Fruit fly (Drosophila melanogaster) whole organism, embryonic: ENCODE measurements around the gene CG1999.
A peak's percentile ranks its signal among the peaks of the same experiment; 100 is the strongest.

Source experiments
- Antp ChIP-seq: fragments of 200-800 bp; sonication (Bioruptor generic); optimal IDR thresholded peaks from 3 replicates; lab custom pipeline; 2016; ENCODE audit warnings: missing biosample characterization, missing genetic modification characterization
- B-H2 ChIP-seq: fragments of 200-800 bp; sonication (Bioruptor generic); optimal IDR thresholded peaks from 2 replicates; lab custom pipeline; 2018; ENCODE audit warnings: missing biosample characterization, mild to moderate bottlenecking, missing genetic modification characterization
- BtbVII ChIP-seq: fragments of 200-800 bp; sonication (Bioruptor generic); optimal IDR thresholded peaks from 3 replicates; lab custom pipeline; 2017; ENCODE audit warnings: missing biosample characterization, mild to moderate bottlenecking, missing genetic modification characterization
- C15 ChIP-seq: fragments of 200-800 bp; sonication (Bioruptor generic); IDR thresholded peaks from 3 replicates; pipeline ENCODE4 v1.3.6; 2022; ENCODE audit warnings: missing biosample characterization, missing genetic modification characterization
- CG11085 ChIP-seq: fragments of 200-800 bp; sonication (Bioruptor generic); IDR thresholded peaks from 2 replicates; pipeline ENCODE4 v1.3.6; 2022; ENCODE audit warnings: missing biosample characterization, missing genetic modification characterization
- CG11560 ChIP-seq: fragments of 200-800 bp; sonication (Bioruptor generic); IDR thresholded peaks from 3 replicates; pipeline ENCODE4 v1.3.6; 2022; ENCODE audit warnings: missing biosample characterization, missing genetic modification characterization
- CG15601 ChIP-seq: fragments of 200-800 bp; sonication (Bioruptor generic); optimal IDR thresholded peaks from 3 replicates; lab custom pipeline; 2019; ENCODE audit warnings: missing biosample characterization, mild to moderate bottlenecking, missing genetic modification characterization, moderate library complexity
- CG18476 ChIP-seq: fragments of 200-800 bp; sonication (Bioruptor generic); optimal IDR thresholded peaks from 2 replicates; lab custom pipeline; 2016; ENCODE audit warnings: missing biosample characterization, mild to moderate bottlenecking, missing genetic modification characterization
- CG32772 ChIP-seq: fragments of 200-800 bp; sonication (Bioruptor generic); IDR thresholded peaks from 2 replicates; pipeline ENCODE4 v1.3.6; 2022; ENCODE audit warnings: missing biosample characterization, missing genetic modification characterization
- CG6272 ChIP-seq: fragments of 200-800 bp; sonication (Bioruptor generic); IDR thresholded peaks from 2 replicates; pipeline ENCODE4 v1.3.6; 2022; ENCODE audit warnings: missing biosample characterization, missing genetic modification characterization
- CG6854 ChIP-seq: fragments of 200-800 bp; sonication (Bioruptor generic); optimal IDR thresholded peaks from 3 replicates; lab custom pipeline; 2017; ENCODE audit warnings: missing biosample characterization, mild to moderate bottlenecking, missing genetic modification characterization
- CG8924 ChIP-seq: fragments of 200-800 bp; optimal IDR thresholded peaks from 3 replicates; lab custom pipeline; 2019; ENCODE audit warnings: missing biosample characterization, mild to moderate bottlenecking, missing genetic modification characterization, moderate library complexity
- CG8944 ChIP-seq: fragments of 200-800 bp; sonication (Bioruptor generic); optimal IDR thresholded peaks from 3 replicates; lab custom pipeline; 2016; ENCODE audit warnings: missing biosample characterization, missing genetic modification characterization
- CHES-1-like ChIP-seq: fragments of 200-800 bp; sonication (Bioruptor generic); optimal IDR thresholded peaks from 2 replicates; lab custom pipeline; 2016; ENCODE audit warnings: missing biosample characterization, missing genetic modification characterization
- Camta ChIP-seq: fragments of 200-800 bp; sonication (Bioruptor generic); optimal IDR thresholded peaks from 2 replicates; lab custom pipeline; 2016; ENCODE audit warnings: missing biosample characterization, missing genetic modification characterization
- CkIIα-i1 ChIP-seq: fragments of 200-800 bp; sonication (Bioruptor generic); IDR thresholded peaks from 2 replicates; pipeline ENCODE4 v1.3.6; 2022; ENCODE audit warnings: missing biosample characterization, missing genetic modification characterization
- Dfd ChIP-seq, 2 experiments: fragments of >200 bp; optimal IDR thresholded peaks; 2 replicates each; lab custom pipeline; 2017; ENCODE audit warnings: missing biosample characterization in 2 of 2, missing genetic modification characterization in 2 of 2
- Elba2 ChIP-seq: fragments of 200-800 bp; sonication (Bioruptor generic); optimal IDR thresholded peaks from 3 replicates; lab custom pipeline; 2016; ENCODE audit warnings: missing biosample characterization, missing genetic modification characterization
- Fer3 ChIP-seq: fragments of 200-800 bp; sonication (Bioruptor generic); optimal IDR thresholded peaks from 2 replicates; lab custom pipeline; 2018; ENCODE audit warnings: missing biosample characterization, mild to moderate bottlenecking, missing genetic modification characterization, moderate library complexity
- HHEX ChIP-seq: fragments of 200-800 bp; sonication (Bioruptor generic); optimal IDR thresholded peaks from 3 replicates; lab custom pipeline; 2017; ENCODE audit warnings: missing biosample characterization, mild to moderate bottlenecking, missing genetic modification characterization, missing genetic modification reagents
- HLH3B ChIP-seq: fragments of 200-800 bp; sonication (Bioruptor generic); IDR thresholded peaks from 2 replicates; pipeline ENCODE4 v1.3.6; 2022; ENCODE audit warnings: missing biosample characterization, missing genetic modification characterization
- Lpt ChIP-seq: fragments of >200 bp; optimal IDR thresholded peaks from 2 replicates; lab custom pipeline; 2018; ENCODE audit warnings: missing biosample characterization, missing genetic modification characterization
- Mad ChIP-seq: fragments of 200-800 bp; sonication (Bioruptor generic); optimal IDR thresholded peaks from 2 replicates; lab custom pipeline; 2016; ENCODE audit warnings: missing biosample characterization, missing genetic modification characterization
- Med ChIP-seq: fragments of 200-800 bp; sonication (Bioruptor generic); peaks from one replicate; lab custom pipeline; 2016; ENCODE audit warnings: missing biosample characterization, missing genetic modification characterization, mild to moderate bottlenecking, inconsistent platforms, moderate library complexity
- Nf-YB ChIP-seq: fragments of 200-800 bp; sonication (Bioruptor generic); optimal IDR thresholded peaks from 3 replicates; lab custom pipeline; 2019; ENCODE audit warnings: missing biosample characterization, mild to moderate bottlenecking, missing genetic modification characterization, moderate library complexity
- Nf-YC ChIP-seq: fragments of 200-800 bp; optimal IDR thresholded peaks from 3 replicates; lab custom pipeline; 2019; ENCODE audit warnings: missing biosample characterization, mild to moderate bottlenecking, missing genetic modification characterization, moderate library complexity
- Ravus ChIP-seq: fragments of 200-800 bp; sonication (Bioruptor generic); IDR thresholded peaks from 2 replicates; pipeline ENCODE4 v1.3.6; 2022; ENCODE audit warnings: missing biosample characterization, missing genetic modification characterization
- Rx ChIP-seq: fragments of 200-800 bp; sonication (Bioruptor generic); IDR thresholded peaks from 2 replicates; pipeline ENCODE4 v1.3.6; 2022; ENCODE audit warnings: missing biosample characterization, missing genetic modification characterization
- Taf1 ChIP-seq: fragments of 200-800 bp; sonication (Bioruptor generic); IDR thresholded peaks from 2 replicates; pipeline ENCODE4 v1.3.6; 2022; ENCODE audit warnings: missing biosample characterization, missing genetic modification characterization
- Trl ChIP-seq, 3 experiments: fragments of >200 bp in 2 of 3; fragments of 200-800 bp in 1 of 3; sonication (Bioruptor generic) in 1 of 3; optimal IDR thresholded peaks; 2 replicates in 1 of 3; 3 replicates in 2 of 3; lab custom pipeline; 2016 to 2017; ENCODE audit warnings: missing biosample characterization in 1 of 3, missing genetic modification characterization in 1 of 3
- Vsx1 ChIP-seq: fragments of 200-800 bp; sonication (Bioruptor generic); optimal IDR thresholded peaks from 2 replicates; lab custom pipeline; 2017; ENCODE audit warnings: missing biosample characterization, mild to moderate bottlenecking, missing genetic modification characterization, missing genetic modification reagents
- abd-A ChIP-seq: fragments of 200-800 bp; sonication (Bioruptor generic); optimal IDR thresholded peaks from 3 replicates; lab custom pipeline; 2019; ENCODE audit warnings: missing biosample characterization, mild to moderate bottlenecking, missing genetic modification characterization, moderate library complexity
- caup ChIP-seq: fragments of 200-800 bp; sonication (Bioruptor generic); optimal IDR thresholded peaks from 3 replicates; lab custom pipeline; 2017; ENCODE audit warnings: missing biosample characterization, mild to moderate bottlenecking, missing genetic modification characterization, moderate library complexity; ENCODE audit not compliant: severe bottlenecking
- dm ChIP-seq: fragments of 200-800 bp; sonication (Bioruptor generic); optimal IDR thresholded peaks from 3 replicates; lab custom pipeline; 2016; ENCODE audit warnings: missing biosample characterization, missing genetic modification characterization
- en ChIP-seq: fragments of 200-800 bp; sonication (Bioruptor generic); optimal IDR thresholded peaks from 2 replicates; lab custom pipeline; 2016; ENCODE audit warnings: missing biosample characterization, missing genetic modification characterization
- esg ChIP-seq: fragments of 200-800 bp; sonication (Bioruptor generic); conservative IDR thresholded peaks from 2 replicates; pipeline ENCODE4 v1.3.6; 2022; ENCODE audit warnings: missing biosample characterization, missing genetic modification characterization
- fd102C ChIP-seq: fragments of 200-800 bp; sonication (Bioruptor generic); optimal IDR thresholded peaks from 2 replicates; lab custom pipeline; 2018; ENCODE audit warnings: missing biosample characterization, mild to moderate bottlenecking, missing genetic modification characterization, moderate library complexity
- grau ChIP-seq: fragments of 200-800 bp; optimal IDR thresholded peaks from 3 replicates; lab custom pipeline; 2019; ENCODE audit warnings: missing biosample characterization, mild to moderate bottlenecking, missing genetic modification characterization, moderate library complexity
- gsb-n ChIP-seq: fragments of 200-800 bp; sonication (Bioruptor generic); optimal IDR thresholded peaks from 3 replicates; lab custom pipeline; 2018; ENCODE audit warnings: missing biosample characterization, mild to moderate bottlenecking, missing genetic modification characterization
- lilli ChIP-seq: fragments of 200-800 bp; sonication (Bioruptor generic); optimal IDR thresholded peaks from 3 replicates; lab custom pipeline; 2016; ENCODE audit warnings: missing biosample characterization, missing genetic modification characterization
- oc ChIP-seq: fragments of 200-800 bp; sonication (Bioruptor generic); optimal IDR thresholded peaks from 2 replicates; lab custom pipeline; 2018; ENCODE audit warnings: missing biosample characterization, mild to moderate bottlenecking, missing genetic modification characterization, moderate library complexity
- rib ChIP-seq: fragments of 200-800 bp; sonication (Bioruptor generic); IDR thresholded peaks from 2 replicates; pipeline ENCODE4 v1.3.6; 2022; ENCODE audit warnings: missing biosample characterization, missing genetic modification characterization
- sens-2 ChIP-seq: fragments of 200-800 bp; sonication (Bioruptor generic); IDR thresholded peaks from 2 replicates; pipeline ENCODE4 v1.3.6; 2022; ENCODE audit warnings: missing biosample characterization, missing genetic modification characterization
- sima ChIP-seq: fragments of 200-800 bp; sonication (Bioruptor generic); optimal IDR thresholded peaks from 2 replicates; lab custom pipeline; 2016; ENCODE audit warnings: missing biosample characterization, missing genetic modification characterization
- stc ChIP-seq: fragments of 200-800 bp; sonication (Bioruptor generic); IDR thresholded peaks from 2 replicates; pipeline ENCODE4 v1.3.6; 2022; ENCODE audit warnings: missing biosample characterization, missing genetic modification characterization
- tin ChIP-seq: fragments of 200-800 bp; sonication (Bioruptor generic); optimal IDR thresholded peaks from 3 replicates; lab custom pipeline; 2016; ENCODE audit warnings: missing biosample characterization, missing genetic modification characterization
- tll ChIP-seq, 2 experiments: fragments of 200-800 bp in 1 of 2; fragments of >200 bp in 1 of 2; sonication (Bioruptor generic) in 1 of 2; optimal IDR thresholded peaks; 2 replicates each; lab custom pipeline; 2017 to 2019; ENCODE audit warnings: missing biosample characterization in 2 of 2, missing genetic modification characterization in 2 of 2, mild to moderate bottlenecking in 1 of 2, moderate library complexity in 1 of 2
- tna ChIP-seq: fragments of 200-800 bp; sonication (Bioruptor generic); IDR thresholded peaks from 2 replicates; pipeline ENCODE4 v1.3.6; 2022; ENCODE audit warnings: missing biosample characterization, missing genetic modification characterization; ENCODE audit not compliant: partially characterized antibody
- usp ChIP-seq: fragments of >200 bp; optimal IDR thresholded peaks from 2 replicates; lab custom pipeline; 2017; ENCODE audit warnings: missing biosample characterization, missing genetic modification characterization
- vfl ChIP-seq: fragments of 200-800 bp; sonication (Bioruptor generic); optimal IDR thresholded peaks from 2 replicates; lab custom pipeline; 2016; ENCODE audit warnings: missing biosample characterization, missing genetic modification characterization
- zf30C ChIP-seq: fragments of 200-800 bp; sonication (Bioruptor generic); optimal IDR thresholded peaks from 3 replicates; lab custom pipeline; 2018; ENCODE audit warnings: missing biosample characterization, mild to moderate bottlenecking, missing genetic modification characterization

Gene CG1999

dm6 chrX:7332493-7332892, 26.1 kb upstream of the CG1999 start (continued):
- TF ChIP-seq sens-2 (GFP tag; lab: Robert Waterston, UW) (no peak), abd-A (no peak), CG8924 (tag; lab: Kevin White, UChicago) (peak; percentile 45), dm (GFP tag; lab: Kevin White, UChicago) (peak; percentile 43), CG11085 (GFP tag; lab: Robert Waterston, UW) (peak; percentile 57; the same call in 1 of the 2 replicates), gsb-n (no peak), CG32772 (GFP tag; lab: Robert Waterston, UW) (peak; percentile 47; the same call in 1 of the 2 replicates), caup (peak; percentile 76), lilli (GFP tag; lab: Kevin White, UChicago) (peak; percentile 77), vfl (GFP tag; lab: Kevin White, UChicago) (peak; percentile 46), CG15601 (no peak), CG6854 (no peak), rib (peak; percentile 68), Nf-YC (peak; percentile 82), HLH3B (peak; percentile 38; the same call in 1 of the 2 replicates), Ravus (GFP tag; lab: Robert Waterston, UW) (0 out of 2 replicates have a peak, but pooled peaks have one; percentile 14), CG6272 (GFP tag; lab: Robert Waterston, UW) (no peak), B-H2 (peak; percentile 26), Lpt (GFP tag; lab: Kevin White, UChicago) (no peak), en (GFP tag; lab: Kevin White, UChicago) (peak; percentile 51), HHEX (GFP tag; lab: Kevin White, UChicago) (peak; percentile 67), BtbVII (peak; percentile 63), stc (GFP tag; lab: Robert Waterston, UW) (0 out of 2 replicates have a peak, but pooled peaks have one; percentile 27), tna (GFP tag; lab: Robert Waterston, UW) (no peak), Antp (GFP tag; lab: Kevin White, UChicago) (peak; percentile 74), Vsx1 (GFP tag; lab: Kevin White, UChicago) (peak; percentile 4), CHES-1-like (peak; percentile 82), Taf1 (peak; percentile 69), usp (no peak), CG11560 (tag; lab: Robert Waterston, UW) (0 out of 3 replicates have a peak, but pooled peaks have one; percentile 25), tll (GFP tag; optimal IDR thresholded peaks at IDR 0.05; lab: Kevin White, UChicago) (no peak), CkIIα-i1 (no peak), grau (tag; lab: Kevin White, UChicago) (peak; percentile 76), CG8944 (GFP tag; lab: Kevin White, UChicago) (peak; percentile 55), oc (peak; percentile 21), Med (GFP tag; lab: Kevin White, UChicago) (peak; percentile 96), tin (GFP tag; lab: Kevin White, UChicago) (peak; percentile 49), Elba2 (GFP tag; lab: Kevin White, UChicago) (no peak), esg (GFP tag; lab: Robert Waterston, UW) (peak; percentile 67), Mad (GFP tag; lab: Kevin White, UChicago) (peak; percentile 42), Camta (peak; percentile 48), zf30C (GFP tag; lab: Kevin White, UChicago) (peak; percentile 54), sima (GFP tag; lab: Kevin White, UChicago) (peak; percentile 18), CG18476 (peak; percentile 16), Trl (optimal IDR thresholded peaks at IDR 0.05; lab: Kevin White, UChicago) (no peak), Trl (GFP tag; optimal IDR thresholded peaks at IDR 0.05; lab: Kevin White, UChicago) (peak; percentile 73), Rx (GFP tag; lab: Robert Waterston, UW) (no peak), C15 (GFP tag; lab: Robert Waterston, UW) (no peak), fd102C (GFP tag; lab: Kevin White, UChicago) (no peak), Dfd (GFP tag; optimal IDR thresholded peaks at IDR 0.05; lab: Kevin White, UChicago) (no peak), Fer3 (tag; lab: Kevin White, UChicago) (peak; percentile 79), Nf-YB (GFP tag; lab: Kevin White, UChicago) (peak; percentile 62)
